Worm (Caenorhabditis elegans) whole organism, L4 larva: ENCODE measurements around the gene K10C2.7.
A peak's percentile ranks its signal among the peaks of the same experiment; 100 is the strongest.

ENCODE experiments used
- F37D6.2 ChIP-seq: sonication (generic microtip); optimal IDR thresholded peaks from 2 replicates; lab custom pipeline; 2016; ENCODE audit warnings: mild to moderate bottlenecking, missing genetic modification characterization, missing compliant biosample characterization
- F49E8.2 ChIP-seq: sonication (generic microtip); optimal IDR thresholded peaks from 2 replicates; lab custom pipeline; 2016; ENCODE audit warnings: missing compliant biosample characterization, mild to moderate bottlenecking, missing genetic modification characterization, borderline replicate concordance
- Y5F2A.4 ChIP-seq: fragments of 200-800 bp; sonication (Bioruptor generic); optimal IDR thresholded peaks from 2 replicates; lab custom pipeline; 2018; ENCODE audit warnings: mild to moderate bottlenecking, missing genetic modification characterization, missing compliant biosample characterization
- Y75B8A.6 ChIP-seq: fragments of 200-800 bp; sonication (Bioruptor generic); IDR thresholded peaks from 2 replicates; pipeline ENCODE4 v1.3.6; 2022; ENCODE audit warnings: missing genetic modification reagents, missing genetic modification characterization, missing compliant biosample characterization
- aha-1 ChIP-seq: fragments of 150-350 bp; peaks from one replicate; lab custom pipeline; 2014; ENCODE audit warnings: missing biosample characterization, missing genetic modification characterization
- ceh-32 ChIP-seq: sonication (generic microtip); optimal IDR thresholded peaks from 2 replicates; lab custom pipeline; 2016; ENCODE audit warnings: mild to moderate bottlenecking, missing genetic modification characterization, missing compliant biosample characterization; ENCODE audit not compliant: poor library complexity
- ceh-44 ChIP-seq: fragments of 200-800 bp; sonication (Bioruptor generic); IDR thresholded peaks from 2 replicates; pipeline ENCODE4 v1.3.6; 2022; ENCODE audit warnings: missing genetic modification reagents, missing genetic modification characterization, missing compliant biosample characterization
- daf-16 ChIP-seq, 3 experiments: sonication (generic microtip); optimal IDR thresholded peaks; 2 replicates each; lab custom pipeline; 2016 to 2017; ENCODE audit warnings: missing genetic modification characterization in 3 of 3, missing genetic modification reagents in 3 of 3, mild to moderate bottlenecking in 2 of 3, missing compliant biosample characterization in 2 of 3, missing biosample characterization in 1 of 3, moderate library complexity in 1 of 3
- daf-8 ChIP-seq: fragments of 200-800 bp; sonication (Bioruptor generic); IDR thresholded peaks from 2 replicates; pipeline ENCODE4 v1.3.6; 2022; ENCODE audit warnings: missing genetic modification characterization, missing compliant biosample characterization
- dmd-6 ChIP-seq: fragments of 200-800 bp; sonication (Bioruptor generic); IDR thresholded peaks from 2 replicates; pipeline ENCODE4 v1.3.6; 2022; ENCODE audit warnings: missing genetic modification reagents, missing genetic modification characterization, missing compliant biosample characterization
- dpl-1 ChIP-seq: fragments of 150-350 bp; optimal IDR thresholded peaks from 2 replicates; lab custom pipeline; 2014; ENCODE audit warnings: missing biosample characterization, missing genetic modification reagents, missing genetic modification characterization
- dve-1 ChIP-seq: sonication (generic microtip); optimal IDR thresholded peaks from 2 replicates; lab custom pipeline; 2017; ENCODE audit warnings: antibody characterized with exemption, mild to moderate bottlenecking, missing genetic modification characterization, missing compliant biosample characterization; ENCODE audit not compliant: insufficient read depth
- egl-43 ChIP-seq: fragments of 200-800 bp; sonication (Bioruptor generic); IDR thresholded peaks from 2 replicates; pipeline ENCODE4 v1.3.6; 2022; ENCODE audit warnings: missing genetic modification reagents, missing genetic modification characterization, missing compliant biosample characterization
- gei-8 ChIP-seq: fragments of 200-800 bp; sonication (Bioruptor generic); optimal IDR thresholded peaks from 2 replicates; lab custom pipeline; 2018; ENCODE audit warnings: mild to moderate bottlenecking, missing genetic modification characterization, missing compliant biosample characterization
- hif-1 ChIP-seq, 2 experiments: sonication (generic microtip); optimal IDR thresholded peaks; 2 replicates each; lab custom pipeline; 2016 to 2017; ENCODE audit warnings: missing compliant biosample characterization in 2 of 2, missing genetic modification characterization in 2 of 2, missing genetic modification reagents in 2 of 2, missing genotype in 2 of 2, mild to moderate bottlenecking in 1 of 2
- hmg-1.1 ChIP-seq: fragments of 200-800 bp; sonication (Bioruptor generic); IDR thresholded peaks from 2 replicates; pipeline ENCODE4 v1.3.6; 2022; ENCODE audit warnings: missing genetic modification reagents, missing genetic modification characterization, missing compliant biosample characterization
- jun-1 ChIP-seq: fragments of 150-350 bp; optimal IDR thresholded peaks from 2 replicates; lab custom pipeline; 2014; ENCODE audit warnings: missing biosample characterization, missing genetic modification reagents, missing genetic modification characterization
- lin-13 ChIP-seq: fragments of 150-350 bp; optimal IDR thresholded peaks from 2 replicates; lab custom pipeline; 2014; ENCODE audit warnings: missing biosample characterization, missing genetic modification reagents, missing genetic modification characterization
- lin-15B ChIP-seq: fragments of 150-350 bp; sonication (generic microtip); optimal IDR thresholded peaks from 3 replicates; lab custom pipeline; 2014; ENCODE audit warnings: missing biosample characterization, missing genetic modification characterization
- lin-39 ChIP-seq: fragments of 150-350 bp; optimal IDR thresholded peaks from 2 replicates; lab custom pipeline; 2014; ENCODE audit warnings: missing biosample characterization, missing genetic modification reagents, missing genetic modification characterization
- lir-3 ChIP-seq: sonication (generic microtip); optimal IDR thresholded peaks from 2 replicates; lab custom pipeline; 2016; ENCODE audit warnings: mild to moderate bottlenecking, missing genetic modification characterization, missing compliant biosample characterization
- lsy-2 ChIP-seq, 2 experiments: fragments of 150-350 bp in 1 of 2; sonication (generic microtip) in 1 of 2; optimal IDR thresholded peaks; 2 replicates each; lab custom pipeline; 2014 to 2017; ENCODE audit warnings: missing biosample characterization in 2 of 2, missing genetic modification characterization in 2 of 2
- madf-5 ChIP-seq, 2 experiments: fragments of 200-800 bp; sonication (Bioruptor generic); IDR thresholded peaks; 2 replicates each; pipeline ENCODE4 v1.3.6; 2022; ENCODE audit warnings: missing compliant biosample characterization in 2 of 2, missing genetic modification characterization in 2 of 2
- mdl-1 ChIP-seq, 2 experiments: fragments of 150-350 bp in 1 of 2; sonication (generic microtip) in 1 of 2; optimal IDR thresholded peaks; 2 replicates each; lab custom pipeline; 2014 to 2017; ENCODE audit warnings: missing biosample characterization in 2 of 2, missing genetic modification characterization in 2 of 2
- mxl-3 ChIP-seq: fragments of 200-800 bp; sonication (Bioruptor generic); optimal IDR thresholded peaks from 2 replicates; lab custom pipeline; 2018; ENCODE audit warnings: mild to moderate bottlenecking, missing genetic modification characterization, missing compliant biosample characterization
- nhr-10 ChIP-seq: fragments of 150-350 bp; optimal IDR thresholded peaks from 2 replicates; lab custom pipeline; 2014; ENCODE audit warnings: missing biosample characterization, missing genetic modification characterization
- nhr-237 ChIP-seq: sonication (generic microtip); optimal IDR thresholded peaks from 2 replicates; lab custom pipeline; 2017; ENCODE audit warnings: missing biosample characterization, missing genetic modification characterization
- nhr-28 ChIP-seq: fragments of 150-350 bp; optimal IDR thresholded peaks from 2 replicates; lab custom pipeline; 2014; ENCODE audit warnings: missing biosample characterization, missing genetic modification characterization
- nhr-6 ChIP-seq: fragments of 150-350 bp; optimal IDR thresholded peaks from 2 replicates; lab custom pipeline; 2014; ENCODE audit warnings: missing biosample characterization, missing genetic modification characterization
- pqm-1 ChIP-seq: sonication (generic microtip); optimal IDR thresholded peaks from 2 replicates; lab custom pipeline; 2017; ENCODE audit warnings: missing biosample characterization, missing genetic modification characterization
- set-16 ChIP-seq: fragments of 200-800 bp; sonication (Bioruptor generic); IDR thresholded peaks from 2 replicates; pipeline ENCODE4 v1.3.6; 2022; ENCODE audit warnings: missing genetic modification reagents, missing genetic modification characterization, missing compliant biosample characterization
- snpc-1.2 ChIP-seq: fragments of 200-800 bp; sonication (Bioruptor generic); IDR thresholded peaks from 2 replicates; pipeline ENCODE4 v1.3.6; 2022; ENCODE audit warnings: missing genetic modification reagents, missing genetic modification characterization, missing compliant biosample characterization
- unc-39 ChIP-seq: sonication (generic microtip); optimal IDR thresholded peaks from 2 replicates; lab custom pipeline; 2017; ENCODE audit warnings: missing biosample characterization, missing genetic modification characterization
- unc-62 ChIP-seq, 3 experiments: fragments of 150-350 bp in 1 of 3; sonication (generic microtip); optimal IDR thresholded peaks in 2 of 3; peaks in 1 of 3; 1 replicate in 1 of 3; 2 replicates in 2 of 3; lab custom pipeline; 2014 to 2017; ENCODE audit warnings: missing biosample characterization in 3 of 3, missing genetic modification characterization in 3 of 3, missing genetic modification reagents in 3 of 3, missing genotype in 1 of 3
- zfp-2 ChIP-seq: sonication (generic microtip); optimal IDR thresholded peaks from 2 replicates; lab custom pipeline; 2016; ENCODE audit warnings: mild to moderate bottlenecking, missing genetic modification characterization, missing compliant biosample characterization

K10C2.7 gene

DNA sequence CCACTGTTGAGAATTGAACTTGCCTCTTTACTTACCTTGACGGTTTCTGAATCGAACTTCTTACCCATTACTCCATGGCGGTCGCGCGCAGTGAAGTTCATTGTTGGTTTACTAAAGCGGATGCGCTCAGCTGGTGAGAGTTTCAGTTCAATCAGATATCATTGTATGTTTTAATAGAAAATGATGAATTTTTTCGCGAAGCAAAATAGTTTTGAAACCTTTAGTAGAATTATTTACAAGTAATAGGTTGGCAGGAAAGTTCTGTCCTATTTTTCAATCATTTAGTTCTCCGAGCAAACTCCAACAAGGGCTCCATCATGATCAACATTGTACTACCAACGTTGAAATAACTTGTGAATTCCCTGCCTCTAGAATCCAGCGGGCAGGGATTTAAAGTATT is 24.2 kb upstream of the K10C2.7 start, which contains the start of gene C15B12.3:
Gene C15B12.3, minus strand, starts transcription at position 101 of the 400 bp plus-strand sequence.
- TF ChIP-seq ceh-32 (tag; lab: Kevin White, UChicago) = no peak
- TF ChIP-seq unc-62 (GFP tag; optimal IDR thresholded peaks at IDR 0.05 in 1 of 2; lab: Kevin White, UChicago) = peak in 1 of 2 experiments; percentile 57
- TF ChIP-seq unc-62 (tag; optimal IDR thresholded peaks at IDR 0.05; lab: Kevin White, UChicago) = no peak
- TF ChIP-seq zfp-2 (tag; lab: Kevin White, UChicago) = no peak
- no peak for TF ChIP-seq mdl-1 (tag; optimal IDR thresholded peaks at IDR 0.05; lab: Kevin White, UChicago)

DNA sequence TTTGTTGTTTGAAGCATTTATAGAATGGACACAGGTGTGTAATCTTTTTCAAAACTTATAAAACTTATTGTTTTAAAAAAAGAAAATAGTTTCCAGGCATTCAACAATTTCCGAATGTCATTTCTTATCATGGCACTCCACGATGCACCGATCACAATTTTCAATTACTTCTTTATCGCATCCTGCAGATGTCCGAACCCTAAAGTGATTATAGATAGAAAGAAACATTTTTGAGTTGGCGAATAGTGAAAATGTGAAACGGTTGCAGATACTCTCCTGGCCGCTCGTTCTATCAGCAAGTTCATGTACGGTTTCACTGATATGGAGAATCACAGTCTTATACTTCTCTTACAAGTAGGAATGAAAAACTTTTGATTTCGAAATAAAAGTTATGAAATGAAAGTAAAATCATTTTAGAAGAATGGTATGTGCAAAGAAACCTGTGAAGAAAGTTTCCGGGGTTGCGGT is 19.8 kb upstream of the K10C2.7 start, which contains the start of gene C15B12.2:
Gene C15B12.2, plus strand, starts transcription at position 418 of the 468 bp plus-strand sequence.
- no peak for TF ChIP-seq lin-15B
- no peak for TF ChIP-seq F49E8.2 (tag; lab: Kevin White, UChicago)
- no peak for TF ChIP-seq F37D6.2
- peak; percentile 15 for TF ChIP-seq nhr-28 (tag; lab: Kevin White, UChicago)
- no peak for TF ChIP-seq gei-8
- TF ChIP-seq dve-1 (tag; lab: Kevin White, UChicago) = peak; percentile 54
- no peak for TF ChIP-seq daf-8 (GFP tag; lab: Robert Waterston, UW)
- peak in 1 of 2 experiments; percentile 22 for TF ChIP-seq mdl-1 (tag; optimal IDR thresholded peaks at IDR 0.05; lab: Kevin White, UChicago)
- TF ChIP-seq pqm-1 (tag; lab: Kevin White, UChicago) = peak; percentile 84
- TF ChIP-seq dmd-6 (GFP tag; lab: Robert Waterston, UW) = peak; percentile 68
- TF ChIP-seq daf-16 (GFP tag; optimal IDR thresholded peaks at IDR 0.05; lab: Kevin White, UChicago) = no peak
- peak; percentile 56 for TF ChIP-seq daf-16 (tag; optimal IDR thresholded peaks at IDR 0.05; lab: Kevin White, UChicago)
- peak; percentile 18 for TF ChIP-seq mxl-3 (GFP tag; lab: Kevin White, UChicago)
- TF ChIP-seq aha-1 = peak; percentile 68
- TF ChIP-seq, all 104 proteins: peak for 8

ce11 chrX:6462479-6462878 is 19.2 kb upstream of the K10C2.7 start:
- no peak for TF ChIP-seq lin-13 (GFP tag; lab: Kevin White, UChicago)
- no peak for TF ChIP-seq set-16 (GFP tag; lab: Robert Waterston, UW)
- TF ChIP-seq snpc-1.2 (GFP tag; lab: Robert Waterston, UW) = no peak
- no peak for TF ChIP-seq daf-16 (GFP tag; optimal IDR thresholded peaks at IDR 0.05; lab: Kevin White, UChicago)
- TF ChIP-seq daf-16 (tag; optimal IDR thresholded peaks at IDR 0.05; lab: Kevin White, UChicago) = peak; percentile 15
- TF ChIP-seq egl-43 (GFP tag; lab: Robert Waterston, UW) = no peak
- TF ChIP-seq lir-3 (tag; lab: Kevin White, UChicago) = no peak
- no peak for TF ChIP-seq lsy-2 (tag; optimal IDR thresholded peaks at IDR 0.05; lab: Kevin White, UChicago)
- TF ChIP-seq hmg-1.1 = no peak
- TF ChIP-seq dpl-1 = no peak
- no peak for TF ChIP-seq nhr-6 (tag; lab: Kevin White, UChicago)
- TF ChIP-seq hif-1 (tag; optimal IDR thresholded peaks at IDR 0.05; lab: Kevin White, UChicago) = no peak
- TF ChIP-seq ceh-44 (GFP tag; lab: Robert Waterston, UW) = no peak
- TF ChIP-seq unc-39 = no peak
- no peak for TF ChIP-seq Y75B8A.6 (GFP tag; lab: Robert Waterston, UW)
- no peak for TF ChIP-seq Y5F2A.4 (GFP tag; lab: Kevin White, UChicago)
- peak; percentile 55 for TF ChIP-seq dmd-6 (GFP tag; lab: Robert Waterston, UW)
- TF ChIP-seq lin-39 (tag; lab: Kevin White, UChicago) = no peak
- TF ChIP-seq pqm-1 (tag; lab: Kevin White, UChicago) = peak; percentile 65
- TF ChIP-seq madf-5 (GFP tag; IDR thresholded peaks at IDR 0.05; lab: Robert Waterston, UW) = no peak
- TF ChIP-seq nhr-10 (tag; lab: Kevin White, UChicago) = no peak
- no peak for TF ChIP-seq nhr-237 (tag; lab: Kevin White, UChicago)
- TF ChIP-seq jun-1 = no peak
